Worm (Caenorhabditis elegans) whole organism, L2 larva: ENCODE measurements around the gene egl-1.

Experiments
- aly-2 ChIP-seq: fragments of 150-350 bp; optimal IDR thresholded peaks from 2 replicates; lab custom pipeline; 2014; ENCODE audit warnings: missing biosample characterization, missing genetic modification characterization
- lin-11 ChIP-seq: fragments of 150-350 bp; sonication (generic microtip); optimal IDR thresholded peaks from 2 replicates; lab custom pipeline; 2014; ENCODE audit warnings: missing biosample characterization, missing genetic modification characterization, inconsistent platforms, mixed read lengths
- nhr-11 ChIP-seq: fragments of 150-350 bp; optimal IDR thresholded peaks from 2 replicates; lab custom pipeline; 2014; ENCODE audit warnings: missing biosample characterization, missing genetic modification characterization
- skn-1 ChIP-seq: sonication (generic microtip); optimal IDR thresholded peaks from 2 replicates; lab custom pipeline; 2017; ENCODE audit warnings: missing biosample characterization, missing genetic modification characterization
- snpc-4 ChIP-seq: fragments of 150-350 bp; optimal IDR thresholded peaks from 2 replicates; lab custom pipeline; 2014; ENCODE audit warnings: missing biosample characterization, missing genetic modification characterization

- TF ChIP-seq snpc-4 (tag; lab: Kevin White, UChicago) (no peak), skn-1 (tag; lab: Kevin White, UChicago) (no peak), nhr-11 (no peak), lin-11 (tag; lab: Kevin White, UChicago) (no peak), aly-2 (tag; lab: Kevin White, UChicago) (no peak)
These were observed 4.0 kb upstream of the egl-1 start for ce11 chrV:14436195-14436594.
